Worm (Caenorhabditis elegans) whole organism, early embryonic: Measurements from ENCODE around the gene fbxa-179.

ENCODE experiments used
- B0310.2 ChIP-seq: sonication (generic microtip); optimal IDR thresholded peaks from 2 replicates; lab custom pipeline; 2016; ENCODE audit warnings: mild to moderate bottlenecking, missing genetic modification characterization, missing compliant biosample characterization
- F13C5.2 ChIP-seq: sonication (generic microtip); optimal IDR thresholded peaks from 2 replicates; lab custom pipeline; 2017; ENCODE audit warnings: mild to moderate bottlenecking, missing genetic modification characterization, inconsistent platforms, missing compliant biosample characterization
- ama-1 ChIP-seq: fragments of 150-350 bp; optimal IDR thresholded peaks from 2 replicates; lab custom pipeline; 2014
- ceh-13 ChIP-seq: fragments of 200-800 bp; sonication (Bioruptor generic); optimal IDR thresholded peaks from 2 replicates; lab custom pipeline; 2018; ENCODE audit warnings: mild to moderate bottlenecking, missing genetic modification characterization, missing compliant biosample characterization
- ceh-36 ChIP-seq: sonication (generic microtip); optimal IDR thresholded peaks from 2 replicates; lab custom pipeline; 2016; ENCODE audit warnings: missing genetic modification characterization, inconsistent platforms, missing compliant biosample characterization
- flt-1 ChIP-seq: fragments of 200-800 bp; sonication (Bioruptor generic); IDR thresholded peaks from 2 replicates; pipeline ENCODE4 v1.3.6; 2022; ENCODE audit warnings: missing genetic modification characterization, missing compliant biosample characterization
- hmg-4 ChIP-seq: fragments of 200-800 bp; sonication (Bioruptor generic); optimal IDR thresholded peaks from 2 replicates; lab custom pipeline; 2018; ENCODE audit warnings: mild to moderate bottlenecking, missing genetic modification characterization, missing compliant biosample characterization
- hnd-1 ChIP-seq: sonication (generic microtip); optimal IDR thresholded peaks from 2 replicates; lab custom pipeline; 2016; ENCODE audit warnings: missing genetic modification characterization, missing compliant biosample characterization
- pes-1 ChIP-seq: fragments of 200-800 bp; sonication (Bioruptor generic); IDR thresholded peaks from 2 replicates; pipeline ENCODE4 v1.3.6; 2022; ENCODE audit warnings: missing genetic modification reagents, missing genetic modification characterization, missing compliant biosample characterization
- tbx-11 ChIP-seq: fragments of 200-800 bp; sonication (Bioruptor generic); IDR thresholded peaks from 2 replicates; pipeline ENCODE4 v1.3.6; 2022; ENCODE audit warnings: missing genetic modification characterization, missing compliant biosample characterization
- tra-4 ChIP-seq: sonication (generic microtip); optimal IDR thresholded peaks from 2 replicates; lab custom pipeline; 2017; ENCODE audit warnings: missing genetic modification characterization, missing compliant biosample characterization

DNA sequence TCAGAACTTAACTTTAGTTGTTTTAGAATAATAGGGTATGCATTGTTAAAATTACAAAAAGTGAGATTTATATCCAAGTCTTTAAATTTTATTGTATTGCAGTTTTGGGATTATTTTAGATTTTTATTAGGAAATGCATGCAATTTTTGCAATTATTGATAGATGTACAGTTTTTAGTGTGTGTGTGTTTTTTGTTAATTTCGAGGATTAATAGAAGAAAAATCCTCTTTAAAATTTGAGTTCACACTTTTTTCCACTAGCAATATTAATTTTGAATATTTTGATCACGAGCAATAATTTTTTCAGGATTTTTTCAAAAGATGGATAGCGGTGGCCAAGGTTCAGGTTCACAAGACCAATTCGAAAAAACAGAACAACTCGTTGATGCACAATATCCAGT lies 35.2 kb upstream of the fbxa-179 start, which contains the start of gene jmjd-3.2:
- no peak for TF ChIP-seq hnd-1 (tag; lab: Kevin White, UChicago)
- TF ChIP-seq flt-1, result no peak
- TF ChIP-seq ceh-36 (tag; lab: Kevin White, UChicago), result no peak
- no peak for TF ChIP-seq ceh-13 (GFP tag; lab: Kevin White, UChicago)
- no peak for TF ChIP-seq F13C5.2 (tag; lab: Kevin White, UChicago)
- TF ChIP-seq ama-1 (lab: Kevin White, UChicago), result no peak
- no peak for TF ChIP-seq pes-1 (GFP tag; lab: Robert Waterston, UW)
- no peak for TF ChIP-seq B0310.2 (tag; lab: Kevin White, UChicago)
- TF ChIP-seq hmg-4, result no peak
- TF ChIP-seq tra-4 (tag; lab: Kevin White, UChicago), result no peak
- TF ChIP-seq tbx-11 (GFP tag; lab: Robert Waterston, UW), result no peak
